Fruit fly (Drosophila melanogaster): ENCODE measurements around the gene ND-SGDH.
A peak's percentile ranks its signal among the peaks of the same experiment; 100 is the strongest.

Gene ND-SGDH

DNA sequence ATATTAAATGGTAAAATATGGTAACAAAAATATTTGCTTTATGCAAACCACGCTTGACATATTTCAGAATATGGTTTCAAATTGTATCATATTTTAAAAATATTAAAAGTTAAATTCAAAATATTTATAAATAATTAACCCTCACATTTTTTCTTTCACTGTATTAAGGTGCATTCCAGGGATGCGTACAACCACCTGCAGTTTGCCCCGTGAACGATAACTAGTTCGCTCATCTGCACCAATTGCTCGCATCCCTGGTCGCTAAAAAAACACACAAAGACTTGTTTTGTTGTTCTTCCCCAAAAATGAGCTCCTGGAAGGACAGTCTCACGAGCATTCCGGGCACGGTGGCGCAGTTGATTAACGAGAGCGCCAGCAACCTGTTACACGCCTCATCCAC, 6.5 kb downstream of the ND-SGDH start, which contains the start of gene DEF8 (continued):
- TF ChIP-seq topi (GFP tag; optimal IDR thresholded peaks at IDR 0.05) (peak; percentile 56), CG9139 (GFP tag; optimal IDR thresholded peaks at IDR 0.05) (peak; percentile 35), Eip75B (GFP tag; optimal IDR thresholded peaks at IDR 0.05) (no peak), CG32006 (GFP tag; optimal IDR thresholded peaks at IDR 0.05) (peak; percentile 79), CG8319 (GFP tag; optimal IDR thresholded peaks at IDR 0.05) (peak; percentile 55), acj6 (GFP tag; optimal IDR thresholded peaks at IDR 0.05) (peak; percentile 74), CG8632 (GFP tag; optimal IDR thresholded peaks at IDR 0.05) (peak; percentile 77), CG8119 (GFP tag; IDR thresholded peaks at IDR 0.05) (peak; percentile 86), CG6808 (GFP tag; optimal IDR thresholded peaks at IDR 0.05) (peak; percentile 62), achi (GFP tag; optimal IDR thresholded peaks at IDR 0.05) (peak; percentile 77), Gug (GFP tag; IDR thresholded peaks at IDR 0.05) (peak; percentile 82), CG16779 (tag; optimal IDR thresholded peaks at IDR 0.05) (peak; percentile 29), OdsH (GFP tag; optimal IDR thresholded peaks at IDR 0.05) (peak; percentile 74), Sox15 (GFP tag; optimal IDR thresholded peaks at IDR 0.05) (peak; percentile 9), eg (GFP tag; IDR thresholded peaks at IDR 0.05) (peak; percentile 93), dsx (GFP tag; optimal IDR thresholded peaks at IDR 0.05; ENCODE audit: poor library complexity, severe bottlenecking) (peak; percentile 48), CG6276 (GFP tag; optimal IDR thresholded peaks at IDR 0.05) (peak; percentile 69), CG11902 (GFP tag; optimal IDR thresholded peaks at IDR 0.05) (peak; percentile 49)

dm6 chr3L:12129111-12129510, 9.3 kb downstream of the ND-SGDH start, which contains the start of gene Lsp2:
TSS of gene Lsp2 (plus strand) at chr3L:12129393.
- TF ChIP-seq svp (GFP tag) (peak; percentile 91), cyc (GFP tag; optimal IDR thresholded peaks at IDR 0.05) (no peak), topi (GFP tag; optimal IDR thresholded peaks at IDR 0.05) (no peak)

DNA sequence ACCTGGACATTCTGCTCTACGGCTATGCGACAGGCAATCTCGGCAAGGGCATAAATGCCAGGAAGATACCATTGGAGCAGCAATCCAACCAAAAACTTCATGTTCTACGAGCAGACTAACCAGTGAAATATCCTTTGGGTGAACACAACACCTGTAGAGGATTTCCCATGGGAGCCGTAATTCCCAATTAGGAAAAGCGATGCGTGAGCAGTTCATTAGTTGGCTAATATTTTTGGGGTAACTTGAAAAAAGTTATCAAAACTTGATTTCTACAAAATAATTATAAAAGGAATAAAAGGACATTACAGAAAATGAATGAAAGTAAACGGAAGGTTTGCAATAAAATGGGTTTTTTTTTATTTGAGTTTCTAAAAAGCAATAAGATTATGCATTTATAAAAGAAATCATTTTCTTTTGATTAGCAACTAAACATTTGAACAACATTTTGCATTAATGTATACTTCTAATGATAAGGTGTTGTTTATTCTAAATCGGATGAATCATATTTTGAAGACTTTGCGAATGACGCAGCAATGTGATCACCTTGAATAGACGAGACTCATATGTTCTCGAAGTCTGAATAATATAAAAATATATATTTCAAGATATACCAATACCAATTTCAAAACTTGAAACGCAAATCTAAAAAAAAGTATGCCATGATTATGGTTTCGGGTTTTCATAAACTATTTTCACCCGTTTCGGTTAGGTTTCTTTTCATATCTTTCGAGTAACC, 10.9 kb downstream of the ND-SGDH start, which contains the start of the genes Ir68b and CG34241:
Gene Ir68b (minus strand): TSS at position 101 of the 736 bp plus-strand sequence.
Gene CG34241 (plus strand): TSS at position 686 of the 736 bp plus-strand sequence.
- no peak for TF ChIP-seq CG3919 (GFP tag; optimal IDR thresholded peaks at IDR 0.05)
- no peak for TF ChIP-seq CG6808 (GFP tag; optimal IDR thresholded peaks at IDR 0.05)

DNA sequence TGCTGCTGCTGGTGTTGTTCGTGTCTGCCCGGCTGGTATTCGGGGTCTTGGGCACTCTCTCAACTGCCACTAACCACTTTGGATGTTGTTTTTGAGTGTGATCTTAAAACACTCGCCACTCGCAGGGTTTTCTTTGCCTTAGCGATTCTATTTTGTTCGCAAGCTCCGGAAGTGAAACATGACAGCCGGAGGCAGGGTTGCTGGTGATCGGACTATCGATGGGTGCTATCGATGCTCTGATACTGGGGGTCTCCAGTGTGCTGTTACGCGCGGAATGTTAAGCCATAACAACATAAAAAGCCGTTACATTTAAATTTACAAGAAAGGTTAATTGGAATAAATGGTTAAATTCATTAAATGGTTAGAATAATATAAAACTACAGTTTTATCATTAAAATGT, 13.4 kb downstream of the ND-SGDH start, which contains the start of gene yps:
Gene yps (minus strand): TSS at position 176 of the 400 bp plus-strand sequence.
- peak; percentile 52 for TF ChIP-seq Hr4 (GFP tag; optimal IDR thresholded peaks at IDR 0.05)
- peak; percentile 88 for TF ChIP-seq cyc (GFP tag; optimal IDR thresholded peaks at IDR 0.05)
- TF ChIP-seq CG11902 (GFP tag; optimal IDR thresholded peaks at IDR 0.05), result no peak
- TF ChIP-seq CG3919 (GFP tag; optimal IDR thresholded peaks at IDR 0.05), result peak; percentile 94
- peak; percentile 84 for TF ChIP-seq CG31627 (GFP tag; optimal IDR thresholded peaks at IDR 0.05)
- peak; percentile 89 for TF ChIP-seq eg (GFP tag; IDR thresholded peaks at IDR 0.05)
- peak; percentile 89 for TF ChIP-seq Eip75B (GFP tag; optimal IDR thresholded peaks at IDR 0.05)
- TF ChIP-seq CG16779 (tag; optimal IDR thresholded peaks at IDR 0.05), result peak; percentile 79
- TF ChIP-seq Blimp-1 (GFP tag; optimal IDR thresholded peaks at IDR 0.05), result peak; percentile 77
- TF ChIP-seq salr (GFP tag; optimal IDR thresholded peaks at IDR 0.05), result peak in 1 of 2 experiments; percentile 90
- peak; percentile 83 for TF ChIP-seq acj6 (GFP tag; optimal IDR thresholded peaks at IDR 0.05)
- peak; percentile 78 for TF ChIP-seq OdsH (GFP tag; optimal IDR thresholded peaks at IDR 0.05)
- peak; percentile 93 for TF ChIP-seq net (GFP tag; optimal IDR thresholded peaks at IDR 0.05)
- peak; percentile 95 for TF ChIP-seq Eip78C (GFP tag)
- TF ChIP-seq CG6808 (GFP tag; optimal IDR thresholded peaks at IDR 0.05), result peak; percentile 74
- TF ChIP-seq fd85E (GFP tag; optimal IDR thresholded peaks at IDR 0.05), result peak; percentile 89
- TF ChIP-seq vri (GFP tag; optimal IDR thresholded peaks at IDR 0.05), result peak; percentile 91
- no peak for TF ChIP-seq spab (GFP tag; optimal IDR thresholded peaks at IDR 0.05)
- peak; percentile 86 for TF ChIP-seq pdm3 (GFP tag; optimal IDR thresholded peaks at IDR 0.05)
- TF ChIP-seq svp (GFP tag), result peak; percentile 87
- no peak for TF ChIP-seq CG4318 (GFP tag; optimal IDR thresholded peaks at IDR 0.05)
- TF ChIP-seq fd59A (GFP tag; optimal IDR thresholded peaks at IDR 0.05), result no peak
- peak; percentile 90 for TF ChIP-seq topi (GFP tag; optimal IDR thresholded peaks at IDR 0.05)
- TF ChIP-seq CG6163 (GFP tag; IDR thresholded peaks at IDR 0.05), result peak; percentile 93
- TF ChIP-seq Eip93F (GFP tag; optimal IDR thresholded peaks at IDR 0.05), result peak; percentile 0
- peak; percentile 81 for TF ChIP-seq CG10669 (GFP tag; optimal IDR thresholded peaks at IDR 0.05)
- TF ChIP-seq dsx (GFP tag; optimal IDR thresholded peaks at IDR 0.05; ENCODE audit: poor library complexity, severe bottlenecking), result peak; percentile 54
- TF ChIP-seq CG7368 (GFP tag; optimal IDR thresholded peaks at IDR 0.05), result peak; percentile 90
- TF ChIP-seq Smox (GFP tag; optimal IDR thresholded peaks at IDR 0.05), result peak; percentile 85
- no peak for TF ChIP-seq Sox15 (GFP tag; optimal IDR thresholded peaks at IDR 0.05)
- TF ChIP-seq Hr38 (GFP tag; optimal IDR thresholded peaks at IDR 0.05), result no peak
- TF ChIP-seq Sox102F (GFP tag; optimal IDR thresholded peaks at IDR 0.05), result peak; percentile 90
- TF ChIP-seq CG6854 (GFP tag; optimal IDR thresholded peaks at IDR 0.05), result peak; percentile 97
- peak; percentile 99 for TF ChIP-seq achi (GFP tag; optimal IDR thresholded peaks at IDR 0.05)
- peak; percentile 85 for TF ChIP-seq CG9139 (GFP tag; optimal IDR thresholded peaks at IDR 0.05)
- TF ChIP-seq CG8632 (GFP tag; optimal IDR thresholded peaks at IDR 0.05), result peak; percentile 76

Measured in whole organism, prepupa.